Fruit fly (Drosophila melanogaster) whole organism, embryonic: ENCODE data around the gene ttm50.

Experiments
- ATbp ChIP-seq: fragments of 200-800 bp; sonication (Bioruptor generic); optimal IDR thresholded peaks from 2 replicates; lab custom pipeline; 2017; ENCODE audit warnings: missing biosample characterization, mild to moderate bottlenecking, missing genetic modification characterization, missing genetic modification reagents
- Bdp1 ChIP-seq: fragments of 200-800 bp; sonication (Bioruptor generic); optimal IDR thresholded peaks from 3 replicates; lab custom pipeline; 2016; ENCODE audit warnings: missing biosample characterization, missing genetic modification characterization
- Bgb ChIP-seq: fragments of 200-800 bp; sonication (Bioruptor generic); IDR thresholded peaks from 2 replicates; pipeline ENCODE4 v1.3.6; 2022; ENCODE audit warnings: missing biosample characterization, missing genetic modification characterization; ENCODE audit not compliant: partially characterized antibody
- CG10959 ChIP-seq: fragments of 200-800 bp; sonication (Bioruptor generic); IDR thresholded peaks from 2 replicates; pipeline ENCODE4 v1.3.6; 2022; ENCODE audit warnings: missing biosample characterization, missing genetic modification characterization
- CG10979 ChIP-seq: fragments of 200-800 bp; sonication (Bioruptor generic); optimal IDR thresholded peaks from 2 replicates; lab custom pipeline; 2018; ENCODE audit warnings: missing biosample characterization, mild to moderate bottlenecking, missing genetic modification characterization, moderate library complexity
- CG11695 ChIP-seq: fragments of 200-800 bp; sonication (Bioruptor generic); IDR thresholded peaks from 3 replicates; pipeline ENCODE4 v1.3.6; 2022; ENCODE audit warnings: missing biosample characterization, missing genetic modification characterization
- CG11696 ChIP-seq: fragments of 200-800 bp; sonication (Bioruptor generic); IDR thresholded peaks from 2 replicates; pipeline ENCODE4 v1.3.6; 2022; ENCODE audit warnings: missing biosample characterization, missing genetic modification characterization
- CG12219 ChIP-seq: fragments of 200-800 bp; sonication (Bioruptor generic); optimal IDR thresholded peaks from 3 replicates; lab custom pipeline; 2018; ENCODE audit warnings: missing biosample characterization, mild to moderate bottlenecking, missing genetic modification characterization
- CG12744 ChIP-seq: fragments of 200-800 bp; sonication (Bioruptor generic); optimal IDR thresholded peaks from 2 replicates; lab custom pipeline; 2016; ENCODE audit warnings: missing biosample characterization, missing genetic modification characterization
- CG12942 ChIP-seq: fragments of 200-800 bp; sonication (Bioruptor generic); optimal IDR thresholded peaks from 3 replicates; lab custom pipeline; 2016; ENCODE audit warnings: missing biosample characterization, missing genetic modification characterization
- CG13775 ChIP-seq: fragments of 200-800 bp; sonication (Bioruptor generic); optimal IDR thresholded peaks from 3 replicates; lab custom pipeline; 2017; ENCODE audit warnings: missing biosample characterization, mild to moderate bottlenecking, missing genetic modification characterization
- CG1792 ChIP-seq: fragments of 200-800 bp; sonication (Bioruptor generic); optimal IDR thresholded peaks from 2 replicates; lab custom pipeline; 2016; ENCODE audit warnings: missing biosample characterization, missing genetic modification characterization
- CG30020 ChIP-seq: fragments of 200-800 bp; optimal IDR thresholded peaks from 2 replicates; lab custom pipeline; 2019; ENCODE audit warnings: missing biosample characterization, mild to moderate bottlenecking, missing genetic modification characterization, moderate library complexity
- CG31388 ChIP-seq: fragments of 200-800 bp; sonication (Bioruptor generic); optimal IDR thresholded peaks from 2 replicates; lab custom pipeline; 2016; ENCODE audit warnings: missing biosample characterization, missing genetic modification characterization
- CG3407 ChIP-seq: fragments of 200-800 bp; sonication (Bioruptor generic); optimal IDR thresholded peaks from 2 replicates; lab custom pipeline; 2018; ENCODE audit warnings: missing biosample characterization, mild to moderate bottlenecking, missing genetic modification characterization
- CG4282 ChIP-seq: fragments of 200-800 bp; sonication (Bioruptor generic); optimal IDR thresholded peaks from 2 replicates; lab custom pipeline; 2016; ENCODE audit warnings: missing biosample characterization, missing genetic modification characterization
- CG4328 ChIP-seq: fragments of 200-800 bp; sonication (Bioruptor generic); optimal IDR thresholded peaks from 3 replicates; lab custom pipeline; 2017; ENCODE audit warnings: missing biosample characterization, missing genetic modification reagents, missing genetic modification characterization
- CG4360 ChIP-seq: fragments of 200-800 bp; sonication (Bioruptor generic); IDR thresholded peaks from 2 replicates; pipeline ENCODE4 v1.3.6; 2022; ENCODE audit warnings: missing biosample characterization, missing genetic modification characterization
- CG4820 ChIP-seq: fragments of 200-800 bp; sonication (Bioruptor generic); optimal IDR thresholded peaks from 3 replicates; lab custom pipeline; 2016; ENCODE audit warnings: missing biosample characterization, missing genetic modification characterization
- CG8089 ChIP-seq: fragments of 200-800 bp; sonication (Bioruptor generic); optimal IDR thresholded peaks from 3 replicates; lab custom pipeline; 2016; ENCODE audit warnings: missing biosample characterization, missing genetic modification characterization
- CG9727 ChIP-seq: fragments of 200-800 bp; sonication (Bioruptor generic); optimal IDR thresholded peaks from 3 replicates; lab custom pipeline; 2017; ENCODE audit warnings: missing biosample characterization, mild to moderate bottlenecking, missing genetic modification characterization
- CHES-1-like ChIP-seq: fragments of 200-800 bp; sonication (Bioruptor generic); optimal IDR thresholded peaks from 2 replicates; lab custom pipeline; 2016; ENCODE audit warnings: missing biosample characterization, missing genetic modification characterization
- Chrac-16 ChIP-seq: fragments of 200-800 bp; sonication (Bioruptor generic); optimal IDR thresholded peaks from 3 replicates; lab custom pipeline; 2016; ENCODE audit warnings: missing biosample characterization, missing genetic modification characterization
- Jarid2 ChIP-seq: fragments of 200-800 bp; sonication (Bioruptor generic); optimal IDR thresholded peaks from 3 replicates; lab custom pipeline; 2017; ENCODE audit warnings: mild to moderate bottlenecking, missing biosample characterization, missing genetic modification reagents, missing genetic modification characterization
- Lim3 ChIP-seq: fragments of 200-800 bp; sonication (Bioruptor generic); IDR thresholded peaks from 2 replicates; pipeline ENCODE4 v1.3.6; 2022; ENCODE audit warnings: missing biosample characterization, missing genetic modification characterization
- NK7.1 ChIP-seq: fragments of 200-800 bp; sonication (Bioruptor generic); optimal IDR thresholded peaks from 3 replicates; lab custom pipeline; 2016; ENCODE audit warnings: missing biosample characterization, missing genetic modification characterization
- Nf-YA ChIP-seq: fragments of 200-800 bp; sonication (Bioruptor generic); IDR thresholded peaks from 2 replicates; pipeline ENCODE4 v1.3.6; 2022; ENCODE audit warnings: missing biosample characterization, missing genetic modification characterization
- Tbp ChIP-seq: fragments of >200 bp; optimal IDR thresholded peaks from 2 replicates; lab custom pipeline; 2018; ENCODE audit warnings: missing biosample characterization, missing genetic modification characterization
- Trl ChIP-seq, 3 experiments: fragments of >200 bp in 2 of 3; fragments of 200-800 bp in 1 of 3; sonication (Bioruptor generic) in 1 of 3; optimal IDR thresholded peaks; 2 replicates in 1 of 3; 3 replicates in 2 of 3; lab custom pipeline; 2016 to 2017; ENCODE audit warnings: missing biosample characterization in 1 of 3, missing genetic modification characterization in 1 of 3
- amos ChIP-seq: fragments of 200-800 bp; sonication (Bioruptor generic); IDR thresholded peaks from 2 replicates; pipeline ENCODE4 v1.3.6; 2022; ENCODE audit warnings: missing biosample characterization, missing genetic modification characterization; ENCODE audit not compliant: partially characterized antibody
- cad ChIP-seq: fragments of >200 bp; optimal IDR thresholded peaks from 2 replicates; lab custom pipeline; 2017; ENCODE audit warnings: missing biosample characterization, missing genetic modification characterization
- cato ChIP-seq: fragments of 200-800 bp; sonication (Bioruptor generic); optimal IDR thresholded peaks from 2 replicates; lab custom pipeline; 2016; ENCODE audit warnings: missing biosample characterization, missing genetic modification characterization, borderline replicate concordance
- cg ChIP-seq: fragments of 200-800 bp; sonication (Bioruptor generic); optimal IDR thresholded peaks from 3 replicates; lab custom pipeline; 2019; ENCODE audit warnings: missing biosample characterization, mild to moderate bottlenecking, missing genetic modification characterization, moderate library complexity
- ewg ChIP-seq: fragments of 200-800 bp; sonication (Bioruptor generic); optimal IDR thresholded peaks from 3 replicates; lab custom pipeline; 2017; ENCODE audit warnings: mild to moderate bottlenecking, missing biosample characterization, missing genetic modification reagents, missing genetic modification characterization
- exex ChIP-seq: fragments of 200-800 bp; sonication (Bioruptor generic); optimal IDR thresholded peaks from 4 replicates; lab custom pipeline; 2018; ENCODE audit warnings: missing biosample characterization, mild to moderate bottlenecking, missing genetic modification characterization, moderate library complexity
- fd96Cb ChIP-seq: fragments of 200-800 bp; sonication (Bioruptor generic); optimal IDR thresholded peaks from 2 replicates; lab custom pipeline; 2018; ENCODE audit warnings: missing biosample characterization, mild to moderate bottlenecking, missing genetic modification characterization, moderate library complexity
- gem ChIP-seq: fragments of 200-800 bp; sonication (Bioruptor generic); optimal IDR thresholded peaks from 2 replicates; lab custom pipeline; 2019; ENCODE audit warnings: missing biosample characterization, mild to moderate bottlenecking, missing genetic modification characterization, moderate library complexity
- gfzf ChIP-seq: fragments of 200-800 bp; sonication (Bioruptor generic); optimal IDR thresholded peaks from 2 replicates; lab custom pipeline; 2016; ENCODE audit warnings: missing biosample characterization, mild to moderate bottlenecking, missing genetic modification characterization, moderate library complexity
- gro ChIP-seq: fragments of 200-800 bp; sonication (Bioruptor generic); optimal IDR thresholded peaks from 2 replicates; lab custom pipeline; 2016; ENCODE audit warnings: missing biosample characterization, missing genetic modification characterization
- ham ChIP-seq: fragments of 200-800 bp; sonication (Bioruptor generic); IDR thresholded peaks from 2 replicates; pipeline ENCODE4 v1.3.6; 2022; ENCODE audit warnings: missing biosample characterization, missing genetic modification characterization
- ken ChIP-seq: fragments of 200-800 bp; sonication (Bioruptor generic); IDR thresholded peaks from 3 replicates; pipeline ENCODE4 v1.3.6; 2022; ENCODE audit warnings: missing biosample characterization, missing genetic modification characterization
- klu ChIP-seq: fragments of 200-800 bp; sonication (Bioruptor generic); IDR thresholded peaks from 2 replicates; pipeline ENCODE4 v1.3.6; 2022; ENCODE audit warnings: missing biosample characterization, missing genetic modification characterization
- lab ChIP-seq: fragments of 200-800 bp; sonication (Bioruptor generic); optimal IDR thresholded peaks from 3 replicates; lab custom pipeline; 2017; ENCODE audit warnings: missing biosample characterization, missing genetic modification characterization, mild to moderate bottlenecking, moderate library complexity, missing genetic modification reagents
- pfk ChIP-seq: fragments of 200-800 bp; sonication (Bioruptor generic); optimal IDR thresholded peaks from 2 replicates; lab custom pipeline; 2018; ENCODE audit warnings: missing biosample characterization, mild to moderate bottlenecking, missing genetic modification characterization, moderate library complexity
- rib ChIP-seq: fragments of 200-800 bp; sonication (Bioruptor generic); IDR thresholded peaks from 2 replicates; pipeline ENCODE4 v1.3.6; 2022; ENCODE audit warnings: missing biosample characterization, missing genetic modification characterization
- row ChIP-seq: fragments of 200-800 bp; sonication (Bioruptor generic); IDR thresholded peaks from 3 replicates; pipeline ENCODE4 v1.3.6; 2022; ENCODE audit warnings: missing biosample characterization, missing genetic modification characterization
- sr ChIP-seq: fragments of 200-800 bp; sonication (Bioruptor generic); IDR thresholded peaks from 3 replicates; pipeline ENCODE4 v1.3.6; 2022; ENCODE audit warnings: missing biosample characterization, missing genetic modification characterization
- stc ChIP-seq: fragments of 200-800 bp; sonication (Bioruptor generic); IDR thresholded peaks from 2 replicates; pipeline ENCODE4 v1.3.6; 2022; ENCODE audit warnings: missing biosample characterization, missing genetic modification characterization
- vfl ChIP-seq: fragments of 200-800 bp; sonication (Bioruptor generic); optimal IDR thresholded peaks from 2 replicates; lab custom pipeline; 2016; ENCODE audit warnings: missing biosample characterization, missing genetic modification characterization
- wek ChIP-seq: fragments of 200-800 bp; sonication (Bioruptor generic); optimal IDR thresholded peaks from 3 replicates; lab custom pipeline; 2018; ENCODE audit warnings: missing biosample characterization, mild to moderate bottlenecking, missing genetic modification characterization, moderate library complexity
- z ChIP-seq: fragments of 200-800 bp; sonication (Bioruptor generic); IDR thresholded peaks from 3 replicates; pipeline ENCODE4 v1.3.6; 2022; ENCODE audit warnings: missing biosample characterization, missing genetic modification characterization

ttm50 gene

DNA sequence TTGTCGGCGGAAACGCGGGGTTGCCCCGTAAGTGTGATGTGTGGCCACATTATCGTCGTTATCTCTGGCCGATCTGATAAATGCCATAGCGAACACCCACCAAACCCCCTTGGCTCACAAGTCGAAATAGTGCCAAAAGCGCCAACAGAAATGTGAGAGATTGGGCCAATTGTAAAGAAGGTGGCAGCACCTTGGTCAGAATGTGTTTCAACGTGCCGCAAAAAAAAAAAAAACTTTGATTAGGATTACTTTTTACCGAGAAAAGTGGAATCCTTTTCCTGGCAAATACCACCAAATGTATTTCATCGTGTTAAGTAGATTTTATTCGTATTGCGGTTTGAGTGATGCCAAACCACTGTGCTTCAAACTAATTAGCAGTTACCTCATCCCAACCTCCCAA is 11.0 kb upstream of the ttm50 start (continued):
- TF ChIP-seq CG10959: peak; percentile 47
- peak; percentile 85 for TF ChIP-seq exex (tag; lab: Kevin White, UChicago)
- TF ChIP-seq rib (GFP tag; lab: Robert Waterston, UW): peak; percentile 89
- TF ChIP-seq klu (GFP tag; lab: Robert Waterston, UW): peak; percentile 77
- peak; percentile 58 for TF ChIP-seq NK7.1 (GFP tag; lab: Kevin White, UChicago)
- peak; percentile 45 for TF ChIP-seq fd96Cb (tag; lab: Kevin White, UChicago)
- TF ChIP-seq CG12219 (GFP tag; lab: Kevin White, UChicago): peak; percentile 65
- TF ChIP-seq ken (GFP tag; lab: Robert Waterston, UW): peak; percentile 84
- TF ChIP-seq z (GFP tag; lab: Robert Waterston, UW): no peak
- peak; percentile 80 for TF ChIP-seq CG1792 (GFP tag; lab: Kevin White, UChicago)
- no peak for TF ChIP-seq pfk (GFP tag; lab: Kevin White, UChicago)
- peak; percentile 83 for TF ChIP-seq stc (GFP tag; lab: Robert Waterston, UW)
- TF ChIP-seq CG4328: no peak
- no peak for TF ChIP-seq CG4360 (GFP tag; lab: Robert Waterston, UW)
- no peak for TF ChIP-seq CG3407 (GFP tag; lab: Kevin White, UChicago)
- TF ChIP-seq Lim3 (GFP tag; lab: Robert Waterston, UW): peak; percentile 53; the same call in 1 of the 2 replicates
- TF ChIP-seq CG31388 (GFP tag; lab: Kevin White, UChicago): peak; percentile 0
- no peak for TF ChIP-seq Bgb
- peak; percentile 74; the same call in 2 of the 3 replicates for TF ChIP-seq sr (GFP tag; lab: Robert Waterston, UW)
- TF ChIP-seq cato (GFP tag; lab: Kevin White, UChicago): no peak
- no peak for TF ChIP-seq Trl (optimal IDR thresholded peaks at IDR 0.05; lab: Kevin White, UChicago)
- peak; percentile 75 for TF ChIP-seq Trl (GFP tag; optimal IDR thresholded peaks at IDR 0.05; lab: Kevin White, UChicago)
- peak; percentile 88 for TF ChIP-seq gro (GFP tag; lab: Kevin White, UChicago)
- TF ChIP-seq vfl (GFP tag; lab: Kevin White, UChicago): peak; percentile 87
- no peak for TF ChIP-seq cg (GFP tag; lab: Kevin White, UChicago)
- no peak for TF ChIP-seq Tbp (GFP tag; lab: Kevin White, UChicago)
- TF ChIP-seq Chrac-16 (GFP tag; lab: Kevin White, UChicago): peak; percentile 64
- TF ChIP-seq CG9727 (GFP tag; lab: Kevin White, UChicago): peak; percentile 69
- TF ChIP-seq CG4282 (GFP tag; lab: Kevin White, UChicago): peak; percentile 75
- peak; percentile 76 for TF ChIP-seq CG11696 (GFP tag; lab: Robert Waterston, UW)
- no peak for TF ChIP-seq amos
- peak; percentile 84 for TF ChIP-seq gem (tag; lab: Kevin White, UChicago)
- TF ChIP-seq Bdp1 (GFP tag; lab: Kevin White, UChicago): peak; percentile 71
- peak; percentile 5 for TF ChIP-seq CG10979 (tag; lab: Kevin White, UChicago)
- TF ChIP-seq CG4820 (GFP tag; lab: Kevin White, UChicago): peak; percentile 54
- peak; percentile 60 for TF ChIP-seq CG12744 (GFP tag; lab: Kevin White, UChicago)
- no peak for TF ChIP-seq cad (GFP tag; lab: Kevin White, UChicago)
- TF ChIP-seq CHES-1-like (GFP tag; lab: Kevin White, UChicago): peak; percentile 85
- peak; percentile 93 for TF ChIP-seq row (GFP tag; lab: Robert Waterston, UW)
- TF ChIP-seq wek (GFP tag; lab: Kevin White, UChicago): no peak
- no peak for TF ChIP-seq Jarid2 (GFP tag; lab: Kevin White, UChicago)
- peak; percentile 75; the same call in 1 of the 2 replicates for TF ChIP-seq ham (GFP tag; lab: Robert Waterston, UW)
- TF ChIP-seq ATbp (GFP tag; lab: Kevin White, UChicago): peak; percentile 56
- TF ChIP-seq CG30020: no peak
- TF ChIP-seq ewg (GFP tag; lab: Kevin White, UChicago): peak; percentile 22
- TF ChIP-seq Nf-YA: peak; percentile 70
- TF ChIP-seq CG11695 (GFP tag; lab: Robert Waterston, UW): peak; percentile 88
- peak; percentile 65 for TF ChIP-seq CG13775 (GFP tag; lab: Kevin White, UChicago)
- peak; percentile 95 for TF ChIP-seq lab
- no peak for TF ChIP-seq gfzf
- peak; percentile 54 for TF ChIP-seq CG8089
- TF ChIP-seq CG12942 (GFP tag; lab: Kevin White, UChicago): peak; percentile 44
